Worm (Caenorhabditis elegans) whole organism, late embryonic: ENCODE results near the gene F35E12.6.

Source experiments
- ama-1 ChIP-seq: fragments of 150-350 bp; optimal IDR thresholded peaks from 2 replicates; lab custom pipeline; 2014
- ceh-19 ChIP-seq: fragments of 200-800 bp; sonication (Bioruptor generic); optimal IDR thresholded peaks from 2 replicates; lab custom pipeline; 2018; ENCODE audit warnings: mild to moderate bottlenecking, missing genetic modification characterization, missing compliant biosample characterization
- ceh-2 ChIP-seq: sonication (generic microtip); optimal IDR thresholded peaks from 2 replicates; lab custom pipeline; 2016; ENCODE audit warnings: missing genotype, missing genetic modification characterization, missing compliant biosample characterization
- gmeb-2 ChIP-seq: sonication (generic microtip); optimal IDR thresholded peaks from 2 replicates; lab custom pipeline; 2016; ENCODE audit warnings: missing genetic modification characterization, inconsistent platforms, missing compliant biosample characterization
- hlh-15 ChIP-seq: sonication (generic microtip); optimal IDR thresholded peaks from 2 replicates; lab custom pipeline; 2016; ENCODE audit warnings: missing genetic modification characterization, missing compliant biosample characterization
- lin-11 ChIP-seq: fragments of 200-800 bp; sonication (Bioruptor generic); optimal IDR thresholded peaks from 2 replicates; lab custom pipeline; 2018; ENCODE audit warnings: mild to moderate bottlenecking, missing genetic modification characterization, missing compliant biosample characterization
- nhr-11 ChIP-seq: fragments of 150-350 bp; optimal IDR thresholded peaks from 2 replicates; lab custom pipeline; 2014; ENCODE audit warnings: missing biosample characterization, missing genetic modification characterization
- pha-4 ChIP-seq: fragments of 150-350 bp; optimal IDR thresholded peaks from 2 replicates; lab custom pipeline; 2018; ENCODE audit warnings: missing biosample characterization, missing genetic modification reagents, missing genetic modification characterization
- unc-3 ChIP-seq, 2 experiments: fragments of 200-800 bp in 1 of 2; sonication (Bioruptor generic) in 1 of 2; sonication (generic microtip) in 1 of 2; conservative IDR thresholded peaks in 1 of 2; optimal IDR thresholded peaks in 1 of 2; 2 replicates each; pipeline versions ENCODE4 v1.3.6 to Lab custom; 2016 to 2022; ENCODE audit warnings: missing compliant biosample characterization in 2 of 2, missing genetic modification characterization in 2 of 2, missing genetic modification reagents in 1 of 2
- unc-55 ChIP-seq: sonication (generic microtip); optimal IDR thresholded peaks from 2 replicates; lab custom pipeline; 2017; ENCODE audit warnings: missing biosample characterization, missing genetic modification reagents, missing genetic modification characterization

- TF ChIP-seq ceh-2 (tag; lab: Kevin White, UChicago) = no peak
- TF ChIP-seq nhr-11 (tag; lab: Kevin White, UChicago) = no peak
- TF ChIP-seq unc-55 (GFP tag; lab: Kevin White, UChicago) = no peak
- no peak for TF ChIP-seq gmeb-2 (tag; lab: Kevin White, UChicago)
- no peak for TF ChIP-seq hlh-15 (tag; lab: Kevin White, UChicago)
- TF ChIP-seq pha-4 (tag; lab: Kevin White, UChicago) = no peak
- TF ChIP-seq lin-11 (tag; lab: Kevin White, UChicago) = no peak
- TF ChIP-seq ama-1 = no peak
- TF ChIP-seq unc-3 (GFP tag; conservative IDR thresholded peaks at IDR 0.05; lab: Robert Waterston, UW) = no peak
- TF ChIP-seq unc-3 (tag; optimal IDR thresholded peaks at IDR 0.05; lab: Kevin White, UChicago) = no peak
- no peak for TF ChIP-seq ceh-19
Observed at ce11 chrV:13686513-13686912, 49.5 kb downstream of the F35E12.6 start.
